Fruit fly (Drosophila melanogaster): ENCODE results near the gene Art6.

Gene Art6

DNA sequence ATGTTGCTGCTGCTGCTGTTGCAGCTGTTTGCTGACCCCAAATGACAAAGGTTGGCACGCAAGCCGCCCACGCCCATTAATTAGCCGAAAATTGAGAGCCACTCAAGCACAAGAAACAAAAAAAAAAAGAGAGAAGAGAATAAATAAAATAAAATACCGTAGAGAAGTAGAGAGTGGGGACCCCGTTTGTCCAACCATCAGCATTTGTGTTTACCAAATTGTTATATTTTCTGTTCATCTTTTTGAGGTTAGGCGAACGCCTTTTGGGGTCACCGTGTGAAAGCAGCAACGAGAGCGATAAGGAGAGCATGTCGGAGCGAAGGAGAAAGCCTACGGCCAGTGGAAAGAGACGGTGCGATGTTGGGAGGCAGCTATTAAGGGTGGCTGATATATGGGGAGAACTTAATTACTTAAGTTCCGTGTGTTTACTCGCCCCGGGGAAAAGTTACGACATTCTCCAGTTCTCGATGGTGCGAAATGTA, 32.5 kb upstream of the Art6 start (continued):
- TF ChIP-seq Fer2 (tag; optimal IDR thresholded peaks at IDR 0.05) (no peak), Mes4 (GFP tag; optimal IDR thresholded peaks at IDR 0.05) (no peak), twi (tag; optimal IDR thresholded peaks at IDR 0.05) (no peak), lab (GFP tag; optimal IDR thresholded peaks at IDR 0.05) (peak; percentile 10), cwo (GFP tag; optimal IDR thresholded peaks at IDR 0.05) (no peak), Atf3 (GFP tag; optimal IDR thresholded peaks at IDR 0.05) (no peak), CG12659 (GFP tag; optimal IDR thresholded peaks at IDR 0.05) (no peak), HmgD (GFP tag; optimal IDR thresholded peaks at IDR 0.05) (no peak), CG13123 (GFP tag; optimal IDR thresholded peaks at IDR 0.05) (no peak), CG11504 (tag; optimal IDR thresholded peaks at IDR 0.05) (peak; percentile 74), Hr78 (GFP tag; optimal IDR thresholded peaks at IDR 0.05) (peak in 1 of 2 experiments; percentile 96), MESR4 (GFP tag; optimal IDR thresholded peaks at IDR 0.05) (no peak), ase (GFP tag; IDR thresholded peaks at IDR 0.05) (no peak), Nf-YC (tag; optimal IDR thresholded peaks at IDR 0.05) (peak; percentile 15), danr (GFP tag; IDR thresholded peaks at IDR 0.05) (no peak), CG7372 (GFP tag; IDR thresholded peaks at IDR 0.05) (no peak), Antp (GFP tag; optimal IDR thresholded peaks at IDR 0.05) (no peak), Jarid2 (GFP tag; optimal IDR thresholded peaks at IDR 0.05) (no peak), odd (GFP tag; optimal IDR thresholded peaks at IDR 0.05) (no peak), jigr1 (GFP tag; IDR thresholded peaks at IDR 0.05) (no peak), CG15696 (tag; optimal IDR thresholded peaks at IDR 0.05) (no peak), CG31365 (tag; optimal IDR thresholded peaks at IDR 0.05) (no peak), row (GFP tag; IDR thresholded peaks at IDR 0.05) (no peak), sqz (GFP tag; optimal IDR thresholded peaks at IDR 0.05) (peak; percentile 29), gsb (GFP tag; IDR thresholded peaks at IDR 0.05) (no peak), CG8290 (GFP tag; optimal IDR thresholded peaks at IDR 0.05) (no peak), CG8290 (tag; optimal IDR thresholded peaks at IDR 0.05) (peak in 1 of 2 experiments; percentile 36), ttk (GFP tag; IDR thresholded peaks at IDR 0.05) (peak; percentile 63; the same call in 1 of the 2 replicates), CG7786 (GFP tag; optimal IDR thresholded peaks at IDR 0.05) (no peak), CG10147 (GFP tag; optimal IDR thresholded peaks at IDR 0.05) (no peak), CG13424 (tag; optimal IDR thresholded peaks at IDR 0.05) (no peak), CG15269 (tag; optimal IDR thresholded peaks at IDR 0.05) (no peak), CG6765 (GFP tag; optimal IDR thresholded peaks at IDR 0.05) (no peak), CG12104 (GFP tag; optimal IDR thresholded peaks at IDR 0.05) (no peak), abd-A (tag; optimal IDR thresholded peaks at IDR 0.05) (peak; percentile 90), D (optimal IDR thresholded peaks at IDR 0.05) (no peak), D (GFP tag; optimal IDR thresholded peaks at IDR 0.05) (no peak), Trl (optimal IDR thresholded peaks at IDR 0.05) (peak; percentile 10 to 23), Trl (GFP tag; optimal IDR thresholded peaks at IDR 0.05) (no peak), CoRest (tag; optimal IDR thresholded peaks at IDR 0.05) (no peak), Dll (GFP tag; IDR thresholded peaks at IDR 0.05; ENCODE audit: partially characterized antibody) (no peak), Bteb2 (GFP tag; optimal IDR thresholded peaks at IDR 0.05) (no peak), CG11093 (GFP tag; IDR thresholded peaks at IDR 0.05) (no peak), Xrp1 (GFP tag; IDR thresholded peaks at IDR 0.05) (0 out of 2 replicates have a peak, but pooled peaks have one; percentile 12), sd (tag; optimal IDR thresholded peaks at IDR 0.05) (peak; percentile 26), CG4854 (GFP tag; optimal IDR thresholded peaks at IDR 0.05) (no peak), Vsx1 (GFP tag; optimal IDR thresholded peaks at IDR 0.05) (peak; percentile 51), pnt (GFP tag; optimal IDR thresholded peaks at IDR 0.05) (no peak), Doc2 (GFP tag; IDR thresholded peaks at IDR 0.05) (no peak), Scr (GFP tag; IDR thresholded peaks at IDR 0.05; ENCODE audit: partially characterized antibody) (no peak), CG31441 (GFP tag; IDR thresholded peaks at IDR 0.05) (no peak), eve (GFP tag; optimal IDR thresholded peaks at IDR 0.05) (no peak)
